Worm (Caenorhabditis elegans) whole organism, L4/young adult: ENCODE data around the gene emc-1.
A peak's percentile ranks its signal among the peaks of the same experiment; 100 is the strongest.
"Not testable (repeated sequence)": the region's sequence is repeated elsewhere in the genome, so short reads cannot be mapped to it uniquely, and the experiment has no call there.

Source experiments
- W03F9.2 ChIP-seq: fragments of 150-350 bp; optimal IDR thresholded peaks from 2 replicates; lab custom pipeline; 2014; ENCODE audit warnings: missing biosample characterization, missing genetic modification characterization
- dao-5 ChIP-seq: sonication (generic microtip); optimal IDR thresholded peaks from 2 replicates; lab custom pipeline; 2016; ENCODE audit warnings: missing genotype, missing genetic modification characterization, moderate library complexity, missing compliant biosample characterization
- him-1 ChIP-seq: sonication (generic microtip); optimal IDR thresholded peaks from 2 replicates; lab custom pipeline; 2016; ENCODE audit warnings: missing genotype, missing genetic modification reagents, missing genetic modification characterization, missing compliant biosample characterization

emc-1 gene

DNA sequence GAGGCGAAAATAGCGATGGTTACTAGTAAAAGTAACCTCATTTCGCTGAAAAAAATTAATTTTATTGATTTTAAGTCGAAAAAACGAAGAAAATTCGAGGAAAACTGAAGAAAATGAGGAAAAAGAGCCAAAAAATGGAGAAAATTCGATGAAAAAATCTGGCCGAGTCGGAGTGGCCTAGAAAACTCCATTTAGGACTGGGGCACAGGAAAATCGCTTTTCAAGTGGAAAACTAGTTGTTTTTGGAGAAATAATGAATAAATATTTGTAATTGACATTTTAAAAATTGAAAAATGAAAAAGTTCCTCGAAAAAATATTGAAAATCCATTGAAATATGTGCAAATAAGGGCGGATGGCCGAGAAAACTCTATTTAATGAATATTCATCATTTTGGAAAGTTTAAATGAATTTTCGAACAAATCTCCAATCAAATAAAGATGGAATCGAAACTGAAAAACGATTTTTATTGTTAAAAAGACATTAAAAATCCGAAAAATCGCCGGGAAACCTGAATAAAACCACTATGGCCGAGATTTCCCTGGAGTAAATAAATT, at the start of gene emc-1:
Gene emc-1, minus strand, starts transcription at position 45 of the 555 bp plus-strand sequence.
- TF ChIP-seq dao-5 (tag; lab: Kevin White, UChicago) (no peak), W03F9.2 (no peak), him-1 (tag; lab: Kevin White, UChicago) (no peak)

DNA sequence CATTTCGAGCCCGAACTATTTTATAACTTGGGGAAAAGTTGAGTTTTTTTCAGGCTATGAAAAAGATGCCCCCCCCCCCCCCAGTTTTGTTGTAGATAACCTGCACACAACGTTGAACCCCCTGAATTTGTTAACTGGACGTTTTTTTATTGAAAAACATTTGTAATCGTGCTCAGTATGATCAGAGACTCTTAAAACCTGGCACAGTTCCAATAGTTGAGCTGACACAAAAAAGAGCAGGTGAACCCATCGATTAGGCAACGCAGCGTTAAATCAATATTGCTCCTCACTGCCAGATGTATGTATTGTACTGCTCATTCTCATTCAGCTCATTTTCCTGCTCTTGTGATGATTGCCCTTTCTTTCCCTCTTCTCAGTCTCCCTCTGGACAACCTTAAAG, 45.5 kb upstream of the emc-1 start, which contains the start of gene K05F6.12:
Gene K05F6.12, plus strand, starts transcription at position 301 of the 400 bp plus-strand sequence.
- TF ChIP-seq him-1 (tag; lab: Kevin White, UChicago) = no peak
- TF ChIP-seq W03F9.2 = no peak
- TF ChIP-seq dao-5 (tag; lab: Kevin White, UChicago) = no peak

DNA sequence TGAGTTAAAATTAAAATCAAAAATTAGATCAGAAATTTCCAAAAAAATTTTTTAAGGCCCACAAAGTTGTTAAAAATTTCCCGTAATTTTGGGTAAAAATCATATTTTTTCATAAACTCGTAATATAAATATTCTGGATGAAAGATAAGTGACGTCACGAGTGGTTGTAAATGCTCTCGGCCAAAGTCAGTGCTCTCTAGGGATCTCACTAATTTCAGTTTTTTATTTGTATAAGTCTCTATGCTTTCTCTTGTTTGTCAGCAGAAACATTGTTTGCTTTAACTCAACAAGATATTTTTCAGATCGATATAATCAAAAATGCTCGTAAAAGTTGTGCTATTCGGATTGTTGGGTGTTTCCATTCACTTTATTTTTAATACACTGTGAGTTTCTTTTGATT, 43.1 kb upstream of the emc-1 start, which contains the start of gene K05F6.4:
Gene K05F6.4, plus strand, starts transcription at position 301 of the 400 bp plus-strand sequence.
- TF ChIP-seq dao-5 (tag; lab: Kevin White, UChicago); him-1 (tag; lab: Kevin White, UChicago); W03F9.2: not testable (repeated sequence)

DNA sequence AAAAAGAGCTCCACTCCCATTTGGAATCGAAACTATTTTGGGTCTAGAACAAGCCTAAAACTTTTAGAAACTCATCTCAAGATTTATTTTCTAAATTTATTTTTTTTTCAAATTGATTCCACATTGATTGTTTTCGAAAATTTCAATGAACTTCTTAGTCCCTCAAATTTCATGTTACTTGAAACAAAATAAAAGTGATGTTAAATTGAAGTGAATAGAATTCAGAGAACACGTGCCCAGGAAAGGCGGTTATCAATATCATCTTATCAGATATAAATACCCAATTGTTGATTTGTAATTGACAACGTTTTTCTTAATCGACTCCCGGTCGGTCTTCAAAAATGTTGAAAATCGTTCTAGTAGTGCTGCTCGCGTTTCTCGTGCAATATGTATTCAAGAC, 40.5 kb upstream of the emc-1 start, which contains the start of gene poml-4:
Gene poml-4, plus strand, starts transcription at position 301 of the 400 bp plus-strand sequence.
- not testable (repeated sequence) for TF ChIP-seq dao-5 (tag; lab: Kevin White, UChicago); him-1 (tag; lab: Kevin White, UChicago); W03F9.2

DNA sequence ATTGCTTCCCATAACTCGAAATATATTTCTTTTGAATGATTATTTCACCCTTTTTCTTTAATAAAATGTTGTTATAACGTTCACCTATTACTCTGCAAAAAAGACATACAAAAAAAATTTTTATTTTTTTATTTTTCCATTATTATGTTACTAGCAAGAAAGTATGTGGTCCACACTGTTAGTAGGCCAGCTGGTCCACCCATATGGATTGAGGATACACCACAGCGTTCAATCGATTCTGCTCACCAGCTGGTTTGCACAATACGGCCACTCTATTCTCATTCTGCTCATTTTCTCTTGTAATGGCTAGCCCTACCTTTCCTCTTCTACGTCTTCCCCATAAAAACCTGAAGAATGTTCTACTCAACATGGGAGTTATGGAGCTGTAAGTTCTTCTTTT, 38.5 kb upstream of the emc-1 start, which contains the start of gene fbxb-44:
Gene fbxb-44, plus strand, starts transcription at position 301 of the 400 bp plus-strand sequence.
- TF ChIP-seq dao-5 (tag; lab: Kevin White, UChicago) (no peak), him-1 (tag; lab: Kevin White, UChicago) (no peak), W03F9.2 (no peak)

DNA sequence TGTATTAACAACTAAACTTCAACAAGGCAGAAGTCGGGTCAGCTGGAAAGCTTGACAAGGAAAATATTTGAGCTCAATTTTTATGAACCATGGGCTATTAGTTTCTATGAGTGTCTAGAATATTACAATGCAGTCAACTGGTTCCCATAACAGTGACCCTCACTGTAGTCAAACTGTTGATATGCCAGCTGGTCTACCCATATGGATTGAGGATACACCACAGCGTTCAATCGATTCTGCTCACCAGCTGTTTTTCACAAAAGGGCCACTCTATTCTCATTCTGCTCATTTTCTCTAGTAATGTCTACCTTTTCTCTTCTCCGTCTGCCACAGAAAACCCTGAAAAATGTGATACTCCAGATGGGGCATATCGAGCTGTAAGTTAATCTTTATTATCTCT, 37.2 kb upstream of the emc-1 start, which contains the start of gene fbxb-42:
Gene fbxb-42, plus strand, starts transcription at position 301 of the 400 bp plus-strand sequence.
- TF ChIP-seq him-1 (tag; lab: Kevin White, UChicago) = no peak

DNA sequence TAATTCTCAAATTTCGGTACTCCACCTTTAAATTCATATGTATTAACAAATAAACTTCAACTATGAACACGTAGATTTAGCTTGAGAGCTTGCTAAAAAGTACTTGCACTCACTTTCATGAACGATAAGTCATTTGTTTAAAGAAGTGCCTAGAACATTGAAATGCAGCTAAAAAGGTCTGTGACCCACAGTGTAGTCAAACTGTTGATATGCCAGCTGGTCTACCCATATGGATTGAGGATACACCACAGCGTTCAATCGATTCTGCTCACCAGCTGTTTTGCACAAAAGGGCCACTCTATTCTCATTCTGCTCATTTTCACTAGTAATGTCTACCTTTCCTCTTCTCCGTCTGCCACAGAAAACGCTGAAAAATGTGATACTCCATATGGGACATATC, 35.8 kb upstream of the emc-1 start, which contains the start of gene fbxb-43:
Gene fbxb-43, plus strand, starts transcription at position 301 of the 400 bp plus-strand sequence.
- TF ChIP-seq dao-5 (tag; lab: Kevin White, UChicago) (no peak), W03F9.2 (no peak), him-1 (tag; lab: Kevin White, UChicago) (no peak)

DNA sequence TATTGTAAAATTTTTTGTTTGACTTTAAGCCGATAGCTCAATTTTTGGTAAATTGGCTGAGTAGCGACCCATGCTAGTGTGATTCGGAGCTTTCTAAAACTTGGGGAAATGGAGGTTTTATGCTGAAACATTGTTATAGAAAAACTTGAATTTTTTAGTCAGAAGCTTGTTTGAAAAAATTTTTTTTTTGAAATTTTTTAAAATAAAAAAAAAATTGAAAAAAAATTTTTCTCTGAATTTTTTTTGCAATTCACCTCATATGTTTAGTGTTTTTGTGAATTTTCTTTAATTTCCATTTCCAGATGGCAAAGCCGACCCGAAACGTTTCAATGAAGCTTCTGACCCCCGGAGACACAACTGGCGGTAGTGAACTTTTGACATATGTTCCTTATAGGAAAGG, 28.9 kb upstream of the emc-1 start, which contains the start of gene Y51H7BR.4:
Gene Y51H7BR.4, plus strand, starts transcription at position 301 of the 400 bp plus-strand sequence.
- no peak for TF ChIP-seq dao-5 (tag; lab: Kevin White, UChicago)
- TF ChIP-seq W03F9.2 = no peak
- TF ChIP-seq him-1 (tag; lab: Kevin White, UChicago) = no peak

DNA sequence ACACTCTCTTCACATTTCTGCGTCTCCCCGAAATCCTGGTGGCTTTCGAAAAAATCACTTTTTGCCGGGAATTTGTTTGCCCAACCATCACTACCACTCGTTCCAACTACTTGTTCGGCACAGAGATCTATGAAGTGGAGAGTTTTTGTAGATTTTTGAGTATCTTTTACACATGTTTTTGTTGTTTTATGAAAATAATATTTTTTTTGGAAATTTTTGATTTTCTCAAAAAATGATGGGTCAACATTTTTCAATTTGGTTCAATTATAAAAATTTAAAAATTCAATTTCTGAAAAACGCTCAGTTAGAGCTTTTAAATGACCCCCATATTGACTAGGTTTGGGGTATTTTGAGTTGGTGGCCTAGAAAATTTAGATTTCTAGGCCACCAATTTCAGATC, 25.4 kb upstream of the emc-1 start, which contains the start of gene Y51H7BR.7:
Gene Y51H7BR.7, minus strand, starts transcription at position 101 of the 400 bp plus-strand sequence.
- TF ChIP-seq dao-5 (tag; lab: Kevin White, UChicago) (no peak), W03F9.2 (no peak), him-1 (tag; lab: Kevin White, UChicago) (no peak)

DNA sequence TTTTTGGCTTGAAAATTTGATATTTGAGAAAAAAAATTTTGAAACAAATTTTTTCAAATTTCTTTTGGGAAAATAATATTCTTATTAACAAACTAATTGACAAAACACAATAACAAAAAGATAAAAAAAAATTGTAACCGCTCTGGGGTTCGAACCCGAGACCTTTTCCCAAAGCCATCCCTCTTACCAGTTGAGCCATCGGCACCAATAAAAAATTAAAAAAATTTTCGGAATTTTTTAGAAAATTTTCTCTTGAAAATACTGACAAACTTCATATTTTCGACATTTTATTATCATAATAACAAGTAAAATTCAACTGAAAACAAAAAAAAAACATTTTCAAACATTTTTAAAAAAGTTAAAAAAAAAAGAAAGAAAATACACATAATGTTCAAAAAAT, 21.8 kb upstream of the emc-1 start:
- TF ChIP-seq dao-5 (tag; lab: Kevin White, UChicago) (no peak), W03F9.2 (no peak), him-1 (tag; lab: Kevin White, UChicago) (no peak)

DNA sequence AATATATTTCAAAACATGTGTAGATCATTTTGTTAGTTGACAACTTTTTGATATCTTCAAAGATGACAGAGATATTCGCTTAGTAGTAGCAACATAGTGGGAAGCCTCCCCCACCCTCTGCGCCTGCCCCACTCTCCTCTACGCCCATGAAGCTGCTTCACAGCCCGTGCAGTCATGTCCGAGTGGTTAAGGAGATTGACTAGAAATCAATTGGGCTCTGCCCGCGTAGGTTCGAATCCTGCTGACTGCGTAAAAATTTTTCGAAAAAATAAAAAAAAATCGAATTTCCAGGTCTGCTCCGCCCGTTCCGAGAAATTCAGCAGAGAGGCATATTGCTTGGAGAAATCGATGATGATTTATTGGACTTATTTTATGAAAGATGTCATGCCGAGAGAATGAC, 19.7 kb upstream of the emc-1 start:
- TF ChIP-seq dao-5 (tag; lab: Kevin White, UChicago) (no peak), him-1 (tag; lab: Kevin White, UChicago) (peak; percentile 56), W03F9.2 (no peak)

DNA sequence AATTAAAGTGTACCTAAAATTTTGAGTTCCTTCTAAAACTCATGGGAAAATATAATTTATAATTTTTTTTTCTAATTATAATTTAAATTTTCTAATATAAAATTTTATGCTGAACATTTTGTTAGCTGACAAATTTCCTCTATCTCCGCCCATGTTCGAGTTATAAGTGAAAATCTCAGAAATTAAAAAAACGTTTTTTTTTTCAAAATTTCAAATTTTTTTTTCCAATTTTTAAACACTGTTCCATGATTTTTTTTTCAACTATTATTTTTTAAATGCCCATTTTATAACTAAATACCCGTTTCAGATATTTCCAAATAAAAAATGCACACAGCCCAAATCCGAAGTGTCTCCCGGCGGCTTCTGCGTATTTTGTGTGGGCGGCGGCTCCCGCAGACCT, 18.8 kb upstream of the emc-1 start, which contains the start of gene Y51H7BR.8:
Gene Y51H7BR.8, plus strand, starts transcription at position 301 of the 400 bp plus-strand sequence.
- TF ChIP-seq him-1 (tag; lab: Kevin White, UChicago) = no peak
- TF ChIP-seq dao-5 (tag; lab: Kevin White, UChicago) = no peak
- no peak for TF ChIP-seq W03F9.2

DNA sequence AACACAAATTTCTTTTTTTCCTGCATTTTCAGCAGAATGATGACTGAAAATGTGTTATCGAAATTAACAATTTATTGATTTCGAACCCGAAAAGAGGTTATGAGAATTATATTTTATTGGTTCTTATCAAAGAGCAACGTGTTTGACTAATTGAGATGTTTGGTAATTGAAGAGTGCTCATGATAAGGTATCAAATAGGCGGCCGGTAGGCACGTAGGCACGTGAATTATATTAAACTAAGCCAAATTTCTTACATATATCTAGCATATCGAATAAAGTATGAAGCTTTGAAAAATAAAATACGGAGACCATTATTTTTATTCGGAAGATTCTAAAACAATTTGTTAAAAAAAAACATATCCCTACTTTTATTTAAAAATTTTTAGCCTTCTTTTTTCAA, 17.2 kb upstream of the emc-1 start, which contains the start of gene math-45:
Gene math-45, minus strand, starts transcription at position 101 of the 400 bp plus-strand sequence.
- no peak for TF ChIP-seq W03F9.2
- no peak for TF ChIP-seq him-1 (tag; lab: Kevin White, UChicago)
- TF ChIP-seq dao-5 (tag; lab: Kevin White, UChicago) = no peak

DNA sequence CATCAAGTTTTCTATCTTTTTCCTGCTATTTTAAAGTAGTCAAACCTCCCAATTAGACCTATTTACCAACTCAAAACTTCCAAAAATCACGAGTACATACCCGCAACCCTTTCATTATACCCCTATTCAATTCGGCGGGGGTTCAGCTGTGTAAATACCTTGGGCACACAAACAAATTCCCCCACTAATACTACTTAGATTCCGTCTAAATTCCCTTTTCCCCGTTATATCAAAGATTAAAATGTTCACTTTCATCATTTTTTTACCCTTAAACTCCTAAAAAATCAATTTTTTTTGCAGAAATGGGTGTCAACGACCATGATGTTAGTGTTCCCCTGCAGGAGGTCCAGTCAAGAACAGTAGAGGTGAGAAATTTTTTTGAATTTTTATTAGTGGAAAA, 4.1 kb upstream of the emc-1 start, which contains the start of gene fdgt-1:
Gene fdgt-1, plus strand, starts transcription at position 301 of the 400 bp plus-strand sequence.
- TF ChIP-seq him-1 (tag; lab: Kevin White, UChicago) (no peak), dao-5 (tag; lab: Kevin White, UChicago) (no peak), W03F9.2 (no peak)
